Worm (Caenorhabditis elegans): ENCODE results near the gene srlf-19.

ce11 chrV:477664-478212, 27.6 kb upstream of the srlf-19 start, which contains the start of gene nhr-55:
- TF ChIP-seq mep-1 (tag; optimal IDR thresholded peaks at IDR 0.05) = no peak
- TF ChIP-seq nhr-12 (tag; optimal IDR thresholded peaks at IDR 0.05) = no peak
- TF ChIP-seq bed-3 (GFP tag; optimal IDR thresholded peaks at IDR 0.05) = no peak
- TF ChIP-seq lsy-2 (tag; optimal IDR thresholded peaks at IDR 0.05) = no peak
- TF ChIP-seq unc-39 (tag; optimal IDR thresholded peaks at IDR 0.05) = no peak
- no peak for TF ChIP-seq unc-120 (tag; optimal IDR thresholded peaks at IDR 0.05; ENCODE audit: poor library complexity, severe bottlenecking)
- no peak for TF ChIP-seq unc-62 (GFP tag; optimal IDR thresholded peaks at IDR 0.05)
- no peak for TF ChIP-seq elt-1 (tag; optimal IDR thresholded peaks at IDR 0.05; ENCODE audit: borderline replicate concordance, insufficient read depth)
- TF ChIP-seq nhr-237 (tag; optimal IDR thresholded peaks at IDR 0.05) = no peak
- TF ChIP-seq elt-3 (tag; optimal IDR thresholded peaks at IDR 0.05) = no peak
- no peak for TF ChIP-seq ztf-11 (tag; optimal IDR thresholded peaks at IDR 0.05)
- no peak for TF ChIP-seq ces-1 (GFP tag; optimal IDR thresholded peaks at IDR 0.05)
